Worm (Caenorhabditis elegans) whole organism, young adult: Measurements from ENCODE around the gene srw-87.

ENCODE experiments used
- D2030.7 ChIP-seq: fragments of 200-800 bp; sonication (Bioruptor generic); IDR thresholded peaks from 2 replicates; pipeline ENCODE4 v1.3.6; 2022; ENCODE audit warnings: missing genetic modification reagents, missing genetic modification characterization, missing compliant biosample characterization
- ama-1 ChIP-seq, 3 experiments: fragments of 150-350 bp in 1 of 3; sonication (generic microtip) in 2 of 3; optimal IDR thresholded peaks; 2 replicates each; lab custom pipeline; 2014 to 2018; ENCODE audit warnings: missing biosample characterization in 2 of 3, missing genetic modification characterization in 2 of 3, missing genetic modification reagents in 2 of 3
- aptf-3 ChIP-seq: fragments of 200-800 bp; sonication (Bioruptor generic); IDR thresholded peaks from 2 replicates; pipeline ENCODE4 v1.3.6; 2022; ENCODE audit warnings: missing genetic modification characterization, missing compliant biosample characterization
- lin-35 ChIP-seq, 3 experiments: fragments of 150-350 bp in 2 of 3; sonication (generic microtip) in 1 of 3; optimal IDR thresholded peaks; 2 replicates each; lab custom pipeline; 2014 to 2018; ENCODE audit warnings: missing biosample characterization in 3 of 3, missing genetic modification characterization in 3 of 3, missing genetic modification reagents in 3 of 3
- mcd-1 ChIP-seq: fragments of 200-800 bp; sonication (Bioruptor generic); IDR thresholded peaks from 2 replicates; pipeline ENCODE4 v1.3.6; 2022; ENCODE audit warnings: missing genetic modification reagents, missing genetic modification characterization, missing compliant biosample characterization
- unc-62 ChIP-seq: fragments of 150-350 bp; optimal IDR thresholded peaks from 2 replicates; lab custom pipeline; 2014; ENCODE audit warnings: missing biosample characterization, missing genetic modification reagents, missing genetic modification characterization

DNA sequence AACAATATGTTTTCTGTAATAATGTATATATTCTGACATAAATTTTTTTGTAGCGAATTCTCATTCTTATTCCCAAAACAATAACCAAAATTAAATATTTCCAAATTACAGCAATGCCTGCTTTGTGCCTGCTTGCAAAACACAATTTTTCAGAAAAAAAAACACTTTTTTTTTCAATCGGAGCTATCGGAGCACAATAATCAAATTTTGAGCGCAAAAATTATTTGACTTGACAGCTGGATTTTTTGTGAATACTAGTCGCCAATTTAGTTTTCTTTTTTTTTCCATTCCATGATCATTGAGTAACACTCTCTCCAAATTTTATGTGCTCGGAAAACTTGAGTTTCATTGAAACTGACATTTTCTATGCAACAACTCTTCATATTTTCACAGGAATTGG, 19.2 kb upstream of the srw-87 start, which contains the start of gene srh-180:
- TF ChIP-seq ama-1 (optimal IDR thresholded peaks at IDR 0.05; lab: Kevin White, UChicago), result no peak
- no peak for TF ChIP-seq ama-1 (GFP tag; optimal IDR thresholded peaks at IDR 0.05; lab: Kevin White, UChicago)
- no peak for TF ChIP-seq lin-35 (GFP tag; optimal IDR thresholded peaks at IDR 0.05; lab: Kevin White, UChicago)
- no peak for TF ChIP-seq D2030.7 (GFP tag; lab: Robert Waterston, UW)
- TF ChIP-seq mcd-1, result no peak
- no peak for TF ChIP-seq unc-62
- TF ChIP-seq aptf-3 (GFP tag; lab: Robert Waterston, UW), result no peak
